Worm (Caenorhabditis elegans): Measurements from ENCODE around the gene shw-3.
"Not testable (repeated sequence)": the region's sequence is repeated elsewhere in the genome, so short reads cannot be mapped to it uniquely, and the experiment has no call there.

- TF ChIP-seq tag-97 (GFP tag; IDR thresholded peaks at IDR 0.05); pqm-1 (tag; optimal IDR thresholded peaks at IDR 0.05); fos-1 (tag; optimal IDR thresholded peaks at IDR 0.05); ztf-11 (tag; optimal IDR thresholded peaks at IDR 0.05); lin-13 (GFP tag; optimal IDR thresholded peaks at IDR 0.05): not testable (repeated sequence)
- TF ChIP-seq nhr-11 (tag; optimal IDR thresholded peaks at IDR 0.05), result peak; percentile 37
- peak; percentile 96 for TF ChIP-seq aha-1 (tag)
- peak; percentile 18 for TF ChIP-seq lin-15B (tag; optimal IDR thresholded peaks at IDR 0.05)
- 0 out of 2 replicates have a peak, but pooled peaks have one; percentile 14 for TF ChIP-seq saeg-2 (GFP tag; IDR thresholded peaks at IDR 0.05)
Measured at ce11 chrV:12967925-12968327, 19.0 kb downstream of the shw-3 start, which contains the start of gene R186.8.
